Worm (Caenorhabditis elegans) whole organism, late embryonic: ENCODE data around the gene nlp-76.

Experiments
- hlh-15 ChIP-seq: sonication (generic microtip); optimal IDR thresholded peaks from 2 replicates; lab custom pipeline; 2016; ENCODE audit warnings: missing genetic modification characterization, missing compliant biosample characterization
- pag-3 ChIP-seq: sonication (generic microtip); optimal IDR thresholded peaks from 2 replicates; lab custom pipeline; 2016; ENCODE audit warnings: missing compliant biosample characterization, missing genetic modification characterization, borderline replicate concordance
- pqm-1 ChIP-seq: sonication (generic microtip); optimal IDR thresholded peaks from 2 replicates; lab custom pipeline; 2016; ENCODE audit warnings: missing genetic modification characterization, missing compliant biosample characterization
- unc-55 ChIP-seq: sonication (generic microtip); optimal IDR thresholded peaks from 2 replicates; lab custom pipeline; 2017; ENCODE audit warnings: missing biosample characterization, missing genetic modification reagents, missing genetic modification characterization

ce11 chrX:12640459-12640858, 23.2 kb downstream of the nlp-76 start, which contains the start of gene R09A8.5:
- TF ChIP-seq unc-55 (GFP tag; lab: Kevin White, UChicago) (no peak), pag-3 (tag; lab: Kevin White, UChicago) (no peak), hlh-15 (no peak), pqm-1 (tag; lab: Kevin White, UChicago) (no peak)
